Fruit fly (Drosophila melanogaster) whole organism, embryonic: ENCODE results near the gene CG45045.

Experiments used
- Awh ChIP-seq: fragments of 200-800 bp; sonication (Bioruptor generic); IDR thresholded peaks from 2 replicates; pipeline ENCODE4, ENCODE4 v1.3.6; 2022; ENCODE audit warnings: missing biosample characterization, missing genetic modification characterization
- Bteb2 ChIP-seq: fragments of 200-800 bp; sonication (Bioruptor generic); optimal IDR thresholded peaks from 2 replicates; lab custom pipeline; 2016; ENCODE audit warnings: missing biosample characterization, missing genetic modification characterization
- CG11085 ChIP-seq: fragments of 200-800 bp; sonication (Bioruptor generic); IDR thresholded peaks from 2 replicates; pipeline ENCODE4 v1.3.6; 2022; ENCODE audit warnings: missing biosample characterization, missing genetic modification characterization
- CG13296 ChIP-seq: fragments of 200-800 bp; sonication (Bioruptor generic); optimal IDR thresholded peaks from 3 replicates; lab custom pipeline; 2018; ENCODE audit warnings: missing biosample characterization, mild to moderate bottlenecking, missing genetic modification characterization
- CG15514 ChIP-seq: fragments of 200-800 bp; sonication (Bioruptor generic); optimal IDR thresholded peaks from 3 replicates; lab custom pipeline; 2017; ENCODE audit warnings: missing biosample characterization, missing genetic modification characterization, mild to moderate bottlenecking, moderate library complexity, missing genetic modification reagents
- CG17328 ChIP-seq: fragments of 200-800 bp; sonication (Bioruptor generic); IDR thresholded peaks from 2 replicates; pipeline ENCODE4 v1.3.6; 2022; ENCODE audit warnings: missing biosample characterization, missing genetic modification characterization
- CG17385 ChIP-seq: fragments of 200-800 bp; sonication (Bioruptor generic); optimal IDR thresholded peaks from 3 replicates; lab custom pipeline; 2018; ENCODE audit warnings: missing biosample characterization, mild to moderate bottlenecking, missing genetic modification characterization
- CG1792 ChIP-seq: fragments of 200-800 bp; sonication (Bioruptor generic); optimal IDR thresholded peaks from 2 replicates; lab custom pipeline; 2016; ENCODE audit warnings: missing biosample characterization, missing genetic modification characterization
- CG32532 ChIP-seq: fragments of 200-800 bp; sonication (Bioruptor generic); IDR thresholded peaks from 2 replicates; pipeline ENCODE4 v1.3.6; 2022; ENCODE audit warnings: missing biosample characterization, missing genetic modification characterization
- CG32767 ChIP-seq: fragments of 200-800 bp; sonication (Bioruptor generic); IDR thresholded peaks from 2 replicates; pipeline ENCODE4 v1.3.6; 2022; ENCODE audit warnings: missing biosample characterization, missing genetic modification characterization
- CG32772 ChIP-seq: fragments of 200-800 bp; sonication (Bioruptor generic); IDR thresholded peaks from 2 replicates; pipeline ENCODE4 v1.3.6; 2022; ENCODE audit warnings: missing biosample characterization, missing genetic modification characterization
- CG3847 ChIP-seq: fragments of 200-800 bp; sonication (Bioruptor generic); IDR thresholded peaks from 2 replicates; pipeline ENCODE4 v1.3.6; 2022; ENCODE audit warnings: missing biosample characterization, missing genetic modification characterization
- CG6654 ChIP-seq: fragments of 200-800 bp; sonication (Bioruptor generic); optimal IDR thresholded peaks from 2 replicates; lab custom pipeline; 2017; ENCODE audit warnings: missing biosample characterization, mild to moderate bottlenecking, missing genetic modification characterization
- CG6765 ChIP-seq: fragments of 200-800 bp; sonication (Bioruptor generic); optimal IDR thresholded peaks from 3 replicates; lab custom pipeline; 2017; ENCODE audit warnings: missing biosample characterization, mild to moderate bottlenecking, missing genetic modification characterization
- CG8765 ChIP-seq: fragments of 200-800 bp; sonication (Bioruptor generic); IDR thresholded peaks from 2 replicates; pipeline ENCODE4 v1.3.6; 2022; ENCODE audit warnings: missing biosample characterization, missing genetic modification characterization
- CG9932 ChIP-seq: fragments of 200-800 bp; sonication (Bioruptor generic); IDR thresholded peaks from 2 replicates; pipeline ENCODE4 v1.3.6; 2022; ENCODE audit warnings: missing biosample characterization, missing genetic modification characterization
- Eip74EF ChIP-seq, 2 experiments: fragments of 200-800 bp in 1 of 2; fragments of >200 bp in 1 of 2; sonication (Bioruptor generic) in 1 of 2; optimal IDR thresholded peaks; 2 replicates each; lab custom pipeline; 2017 to 2019; ENCODE audit warnings: missing biosample characterization in 2 of 2, missing genetic modification characterization in 2 of 2, mild to moderate bottlenecking in 1 of 2, moderate library complexity in 1 of 2
- Hand ChIP-seq: fragments of 200-800 bp; sonication (Bioruptor generic); optimal IDR thresholded peaks from 2 replicates; lab custom pipeline; 2017; ENCODE audit warnings: mild to moderate bottlenecking, missing biosample characterization, missing genetic modification reagents, missing genetic modification characterization
- Hey ChIP-seq: fragments of 200-800 bp; sonication (Bioruptor generic); optimal IDR thresholded peaks from 3 replicates; lab custom pipeline; 2018; ENCODE audit warnings: missing biosample characterization, mild to moderate bottlenecking, missing genetic modification characterization
- HmgD ChIP-seq: fragments of 200-800 bp; sonication (Bioruptor generic); optimal IDR thresholded peaks from 3 replicates; lab custom pipeline; 2016; ENCODE audit warnings: missing biosample characterization, missing genetic modification characterization
- Hmr ChIP-seq: fragments of 200-800 bp; sonication (Bioruptor generic); optimal IDR thresholded peaks from 3 replicates; lab custom pipeline; 2017; ENCODE audit warnings: mild to moderate bottlenecking, missing biosample characterization, missing genetic modification reagents, missing genetic modification characterization
- Mrtf ChIP-seq: fragments of 200-800 bp; sonication (Bioruptor generic); IDR thresholded peaks from 3 replicates; pipeline ENCODE4 v1.3.6; 2022; ENCODE audit warnings: missing biosample characterization, missing genetic modification characterization
- Oli ChIP-seq: fragments of 200-800 bp; sonication (Bioruptor generic); optimal IDR thresholded peaks from 2 replicates; lab custom pipeline; 2018; ENCODE audit warnings: missing biosample characterization, mild to moderate bottlenecking, missing genetic modification characterization, moderate library complexity
- Optix ChIP-seq: fragments of 200-800 bp; sonication (Bioruptor generic); IDR thresholded peaks from 3 replicates; pipeline ENCODE4 v1.3.6; 2022; ENCODE audit warnings: missing biosample characterization, missing genetic modification characterization
- Sin3A ChIP-seq: fragments of >200 bp; optimal IDR thresholded peaks from 2 replicates; lab custom pipeline; 2018
- abd-A ChIP-seq: fragments of 200-800 bp; sonication (Bioruptor generic); optimal IDR thresholded peaks from 3 replicates; lab custom pipeline; 2019; ENCODE audit warnings: missing biosample characterization, mild to moderate bottlenecking, missing genetic modification characterization, moderate library complexity
- ara ChIP-seq: fragments of 200-800 bp; sonication (Bioruptor generic); IDR thresholded peaks from 2 replicates; pipeline ENCODE4 v1.3.6; 2022; ENCODE audit warnings: missing biosample characterization, missing genetic modification characterization
- cg ChIP-seq: fragments of 200-800 bp; sonication (Bioruptor generic); optimal IDR thresholded peaks from 3 replicates; lab custom pipeline; 2019; ENCODE audit warnings: missing biosample characterization, mild to moderate bottlenecking, missing genetic modification characterization, moderate library complexity
- chn ChIP-seq: fragments of 200-800 bp; sonication (Bioruptor generic); optimal IDR thresholded peaks from 2 replicates; lab custom pipeline; 2016; ENCODE audit warnings: missing biosample characterization, missing genetic modification characterization
- ci ChIP-seq: fragments of 200-800 bp; sonication (Bioruptor generic); IDR thresholded peaks from 3 replicates; pipeline ENCODE4 v1.3.6; 2022; ENCODE audit warnings: missing biosample characterization, missing genetic modification characterization
- da ChIP-seq: fragments of 200-800 bp; sonication (Bioruptor generic); optimal IDR thresholded peaks from 2 replicates; lab custom pipeline; 2016; ENCODE audit warnings: missing biosample characterization, missing genetic modification characterization
- dan ChIP-seq: fragments of 200-800 bp; sonication (Bioruptor generic); IDR thresholded peaks from 2 replicates; pipeline ENCODE4 v1.3.6; 2022; ENCODE audit warnings: missing biosample characterization, missing genetic modification characterization
- dmrt99B ChIP-seq: fragments of 200-800 bp; sonication (Bioruptor generic); optimal IDR thresholded peaks from 2 replicates; lab custom pipeline; 2018; ENCODE audit warnings: missing biosample characterization, mild to moderate bottlenecking, missing genetic modification characterization, moderate library complexity
- emc ChIP-seq: fragments of 200-800 bp; sonication (Bioruptor generic); optimal IDR thresholded peaks from 2 replicates; lab custom pipeline; 2016; ENCODE audit warnings: missing biosample characterization, missing genetic modification characterization
- eyg ChIP-seq: fragments of 200-800 bp; sonication (Bioruptor generic); optimal IDR thresholded peaks from 3 replicates; lab custom pipeline; 2016; ENCODE audit warnings: missing biosample characterization, missing genetic modification characterization
- gce ChIP-seq: fragments of 200-800 bp; sonication (Bioruptor generic); IDR thresholded peaks from 3 replicates; pipeline ENCODE4 v1.3.6; 2022; ENCODE audit warnings: missing biosample characterization, missing genetic modification characterization
- grn ChIP-seq: fragments of 200-800 bp; sonication (Bioruptor generic); optimal IDR thresholded peaks from 3 replicates; lab custom pipeline; 2017; ENCODE audit warnings: missing biosample characterization, missing genetic modification characterization
- hb ChIP-seq: fragments of 200-800 bp; sonication (Bioruptor generic); IDR thresholded peaks from 3 replicates; pipeline ENCODE4 v1.3.6; 2022; ENCODE audit warnings: missing biosample characterization, missing genetic modification characterization; ENCODE audit not compliant: partially characterized antibody
- inv ChIP-seq: fragments of 200-800 bp; sonication (Bioruptor generic); IDR thresholded peaks from 2 replicates; pipeline ENCODE4 v1.3.6; 2022; ENCODE audit warnings: missing biosample characterization, missing genetic modification characterization; ENCODE audit not compliant: partially characterized antibody
- otp ChIP-seq: fragments of 200-800 bp; sonication (Bioruptor generic); IDR thresholded peaks from 3 replicates; pipeline ENCODE4, ENCODE4 v1.3.6; 2022; ENCODE audit warnings: missing biosample characterization, missing genetic modification characterization
- p53 ChIP-seq: fragments of 200-800 bp; sonication (Bioruptor generic); optimal IDR thresholded peaks from 2 replicates; lab custom pipeline; 2016; ENCODE audit warnings: missing biosample characterization, missing genetic modification characterization
- psq ChIP-seq: fragments of 200-800 bp; sonication (Bioruptor generic); optimal IDR thresholded peaks from 2 replicates; lab custom pipeline; 2017; ENCODE audit warnings: missing biosample characterization, missing genetic modification characterization
- pzg ChIP-seq: fragments of 200-800 bp; sonication (Bioruptor generic); optimal IDR thresholded peaks from 3 replicates; lab custom pipeline; 2018; ENCODE audit warnings: missing biosample characterization, mild to moderate bottlenecking, missing genetic modification characterization, moderate library complexity
- rib ChIP-seq: fragments of 200-800 bp; sonication (Bioruptor generic); IDR thresholded peaks from 2 replicates; pipeline ENCODE4 v1.3.6; 2022; ENCODE audit warnings: missing biosample characterization, missing genetic modification characterization
- salm ChIP-seq: fragments of 200-800 bp; sonication (Bioruptor generic); optimal IDR thresholded peaks from 2 replicates; lab custom pipeline; 2018; ENCODE audit warnings: missing biosample characterization, mild to moderate bottlenecking, missing genetic modification characterization
- sima ChIP-seq: fragments of 200-800 bp; sonication (Bioruptor generic); optimal IDR thresholded peaks from 2 replicates; lab custom pipeline; 2016; ENCODE audit warnings: missing biosample characterization, missing genetic modification characterization
- slbo ChIP-seq: fragments of 200-800 bp; sonication (Bioruptor generic); IDR thresholded peaks from 2 replicates; pipeline ENCODE4 v1.3.6; 2022; ENCODE audit warnings: missing biosample characterization, missing genetic modification characterization
- sqz ChIP-seq: fragments of 200-800 bp; sonication (Bioruptor generic); optimal IDR thresholded peaks from 3 replicates; lab custom pipeline; 2018; ENCODE audit warnings: missing biosample characterization, mild to moderate bottlenecking, missing genetic modification characterization
- tup ChIP-seq: fragments of 200-800 bp; sonication (Bioruptor generic); optimal IDR thresholded peaks from 2 replicates; lab custom pipeline; 2016; ENCODE audit warnings: missing biosample characterization, mild to moderate bottlenecking, missing genetic modification characterization, moderate library complexity
- zen2 ChIP-seq: fragments of 200-800 bp; sonication (Bioruptor generic); IDR thresholded peaks from 3 replicates; pipeline ENCODE4 v1.3.6; 2022; ENCODE audit warnings: missing biosample characterization, missing genetic modification characterization; ENCODE audit not compliant: partially characterized antibody

The CG45045 gene

dm6 chr3R:17703691-17704537 is 36.5 kb downstream of the CG45045 start (continued):
- TF ChIP-seq Awh (GFP tag; lab: Robert Waterston, UW) (peak; percentile 99), grn (GFP tag; lab: Kevin White, UChicago) (peak; percentile 95), CG32532 (GFP tag; lab: Robert Waterston, UW) (peak; percentile 99), chn (GFP tag; lab: Kevin White, UChicago) (peak; percentile 99), Hmr (GFP tag; lab: Kevin White, UChicago) (peak; percentile 99), da (peak; percentile 99), CG17385 (GFP tag; lab: Kevin White, UChicago) (peak; percentile 98), Hey (tag; lab: Kevin White, UChicago) (peak; percentile 80), slbo (GFP tag; lab: Robert Waterston, UW) (peak; percentile 99), zen2 (GFP tag; lab: Robert Waterston, UW) (no peak), Bteb2 (peak; percentile 99), sima (peak; percentile 98), CG6654 (peak; percentile 94), Oli (tag; lab: Kevin White, UChicago) (peak; percentile 99), CG32772 (GFP tag; lab: Robert Waterston, UW) (peak; percentile 99), ci (peak; percentile 99), Eip74EF (GFP tag; optimal IDR thresholded peaks at IDR 0.05; lab: Kevin White, UChicago) (peak in 1 of 2 experiments; percentile 98), inv (GFP tag; lab: Robert Waterston, UW) (no peak), dmrt99B (tag; lab: Kevin White, UChicago) (peak; percentile 99), Optix (GFP tag; lab: Robert Waterston, UW) (peak; percentile 99), Hand (GFP tag; lab: Kevin White, UChicago) (peak; percentile 97), otp (GFP tag; lab: Robert Waterston, UW) (peak; percentile 99), p53 (GFP tag; lab: Kevin White, UChicago) (peak; percentile 97), gce (peak; percentile 99), CG13296 (GFP tag; lab: Kevin White, UChicago) (peak; percentile 96), salm (tag; lab: Kevin White, UChicago) (peak; percentile 98), emc (peak; percentile 98), Mrtf (peak; percentile 99), CG15514 (GFP tag; lab: Kevin White, UChicago) (peak; percentile 95), Sin3A (no peak), tup (GFP tag; lab: Kevin White, UChicago) (peak; percentile 98), ara (GFP tag; lab: Robert Waterston, UW) (peak; percentile 99), CG17328 (GFP tag; lab: Robert Waterston, UW) (peak; percentile 99), CG32767 (peak; percentile 99), CG1792 (GFP tag; lab: Kevin White, UChicago) (peak; percentile 98), CG9932 (GFP tag; lab: Robert Waterston, UW) (peak; percentile 98), CG8765 (GFP tag; lab: Robert Waterston, UW) (peak; percentile 96), psq (GFP tag; lab: Kevin White, UChicago) (peak; percentile 96), eyg (peak; percentile 99), sqz (GFP tag; lab: Kevin White, UChicago) (peak; percentile 96), CG3847 (GFP tag; lab: Robert Waterston, UW) (peak; percentile 98), CG6765 (GFP tag; lab: Kevin White, UChicago) (peak; percentile 95), cg (GFP tag; lab: Kevin White, UChicago) (peak; percentile 45), dan (GFP tag; lab: Robert Waterston, UW) (peak; percentile 93), pzg (GFP tag; lab: Kevin White, UChicago) (peak; percentile 25), CG11085 (peak; percentile 97), abd-A (tag; lab: Kevin White, UChicago) (peak; percentile 86), rib (peak; percentile 97), HmgD (GFP tag; lab: Kevin White, UChicago) (peak; percentile 98), hb (GFP tag; lab: Robert Waterston, UW) (no peak)
